Fruit fly (Drosophila melanogaster) Kc167 (cell line): ENCODE data around the gene mura.

Experiments
- Myc ChIP-seq: fragments of >200 bp; optimal IDR thresholded peaks from 2 replicates; lab custom pipeline; 2017; ENCODE audit warnings: missing external identifiers
- h ChIP-seq: fragments of >200 bp; optimal IDR thresholded peaks from 3 replicates; lab custom pipeline; 2018; ENCODE audit warnings: missing external identifiers

DNA sequence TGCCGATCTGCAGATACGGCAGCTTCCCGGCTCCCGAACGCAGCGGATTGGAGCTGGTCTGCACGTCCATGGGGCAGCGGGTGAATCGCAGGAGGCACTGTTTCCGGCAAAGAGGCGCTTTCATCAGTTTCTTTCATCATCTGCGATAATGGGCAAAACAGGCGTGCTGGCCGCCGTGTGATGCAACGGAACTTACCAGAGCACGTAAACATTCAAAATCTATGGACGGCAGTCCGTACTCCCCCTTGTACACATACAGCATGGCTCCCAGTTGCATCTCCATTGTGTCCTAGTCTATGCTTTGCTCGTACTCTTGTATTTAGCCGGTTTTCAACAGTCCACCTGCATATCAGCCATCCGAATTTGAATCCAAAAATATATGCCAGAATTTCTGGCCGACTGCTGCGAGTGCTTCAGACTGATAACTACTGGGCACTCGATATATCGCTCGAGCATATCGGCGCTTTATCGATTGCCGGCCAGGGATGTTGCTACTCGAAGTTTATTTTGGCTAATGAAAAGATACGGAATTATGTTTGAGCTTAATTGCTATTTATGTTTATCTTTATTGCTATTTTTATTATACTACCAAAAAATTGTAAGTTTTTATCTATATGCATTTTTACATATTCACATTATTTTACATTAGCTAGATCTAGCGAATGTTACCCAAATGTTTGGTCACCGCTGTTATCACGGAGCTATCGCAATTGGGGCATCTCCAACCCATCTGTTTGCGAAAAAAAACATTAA is 11.8 kb upstream of the mura start, which contains the start of the genes CG9393 and Vps45:
- TF ChIP-seq Myc (lab: Kevin White, UChicago) (no peak), h (lab: Kevin White, UChicago) (no peak)
